Worm (Caenorhabditis elegans) whole organism, young adult: ENCODE measurements around the gene cdf-2.

ENCODE experiments used
- F22D6.2 ChIP-seq: sonication (generic microtip); optimal IDR thresholded peaks from 2 replicates; lab custom pipeline; 2016; ENCODE audit warnings: mild to moderate bottlenecking, missing genetic modification characterization, missing compliant biosample characterization
- K11D2.4 ChIP-seq: fragments of 200-800 bp; sonication (Bioruptor generic); IDR thresholded peaks from 2 replicates; pipeline ENCODE4 v1.3.6; 2022; ENCODE audit warnings: missing genetic modification reagents, missing genetic modification characterization, missing compliant biosample characterization
- K12H6.12 ChIP-seq: fragments of 200-800 bp; sonication (Bioruptor generic); optimal IDR thresholded peaks from 2 replicates; lab custom pipeline; 2018; ENCODE audit warnings: mild to moderate bottlenecking, missing genetic modification characterization, missing compliant biosample characterization
- ZK185.1 ChIP-seq: sonication (generic microtip); optimal IDR thresholded peaks from 2 replicates; lab custom pipeline; 2016; ENCODE audit warnings: mild to moderate bottlenecking, missing genetic modification characterization, missing compliant biosample characterization; ENCODE audit not compliant: poor library complexity, severe bottlenecking
- ama-1 ChIP-seq, 3 experiments: fragments of 150-350 bp in 1 of 3; sonication (generic microtip) in 2 of 3; optimal IDR thresholded peaks; 2 replicates each; lab custom pipeline; 2014 to 2018; ENCODE audit warnings: missing biosample characterization in 2 of 3, missing genetic modification characterization in 2 of 3, missing genetic modification reagents in 2 of 3
- ccch-3 ChIP-seq: fragments of 200-800 bp; sonication (Bioruptor generic); optimal IDR thresholded peaks from 2 replicates; lab custom pipeline; 2018; ENCODE audit warnings: mild to moderate bottlenecking, missing genetic modification characterization, missing compliant biosample characterization
- cebp-1 ChIP-seq, 2 experiments: fragments of 200-800 bp in 1 of 2; sonication (Bioruptor generic) in 1 of 2; sonication (generic microtip) in 1 of 2; IDR thresholded peaks in 1 of 2; optimal IDR thresholded peaks in 1 of 2; 2 replicates each; pipeline versions ENCODE4 v1.3.6 to Lab custom; 2017 to 2022; ENCODE audit warnings: missing compliant biosample characterization in 2 of 2, missing genetic modification characterization in 2 of 2, mild to moderate bottlenecking in 1 of 2, missing genetic modification reagents in 1 of 2, moderate library complexity in 1 of 2
- ceh-27 ChIP-seq: fragments of 200-800 bp; sonication (Bioruptor generic); optimal IDR thresholded peaks from 2 replicates; lab custom pipeline; 2018; ENCODE audit warnings: mild to moderate bottlenecking, missing genetic modification characterization, moderate library complexity, missing compliant biosample characterization
- ceh-40 ChIP-seq: fragments of 200-800 bp; sonication (Bioruptor generic); IDR thresholded peaks from 2 replicates; pipeline ENCODE4 v1.3.6; 2022; ENCODE audit warnings: missing genetic modification characterization, missing compliant biosample characterization
- ceh-58 ChIP-seq: fragments of 200-800 bp; sonication (Bioruptor generic); IDR thresholded peaks from 2 replicates; pipeline ENCODE4 v1.3.6; 2022; ENCODE audit warnings: missing genetic modification characterization, missing compliant biosample characterization
- die-1 ChIP-seq: sonication (generic microtip); optimal IDR thresholded peaks from 2 replicates; lab custom pipeline; 2016; ENCODE audit warnings: missing genotype, mild to moderate bottlenecking, missing genetic modification characterization, missing compliant biosample characterization
- dox-1 ChIP-seq: fragments of 200-800 bp; sonication (Bioruptor generic); IDR thresholded peaks from 2 replicates; pipeline ENCODE4 v1.3.6; 2022; ENCODE audit warnings: missing genetic modification reagents, missing genetic modification characterization, missing compliant biosample characterization
- egrh-3 ChIP-seq: fragments of 200-800 bp; sonication (Bioruptor generic); IDR thresholded peaks from 2 replicates; pipeline ENCODE4 v1.3.6; 2022; ENCODE audit warnings: missing genetic modification reagents, missing genetic modification characterization, missing compliant biosample characterization
- ekl-4 ChIP-seq: fragments of 200-800 bp; sonication (Bioruptor generic); IDR thresholded peaks from 2 replicates; pipeline ENCODE4 v1.3.6; 2022; ENCODE audit warnings: missing genetic modification reagents, missing genetic modification characterization, missing compliant biosample characterization
- ets-4 ChIP-seq: fragments of 200-800 bp; sonication (Bioruptor generic); optimal IDR thresholded peaks from 2 replicates; lab custom pipeline; 2018; ENCODE audit warnings: mild to moderate bottlenecking, missing genetic modification characterization, missing compliant biosample characterization
- hlh-12 ChIP-seq: sonication (generic microtip); optimal IDR thresholded peaks from 2 replicates; lab custom pipeline; 2016; ENCODE audit warnings: missing genetic modification characterization, missing compliant biosample characterization
- hlh-26 ChIP-seq: fragments of 200-800 bp; sonication (Bioruptor generic); conservative IDR thresholded peaks from 2 replicates; pipeline ENCODE4 v1.3.6; 2022; ENCODE audit warnings: missing genetic modification reagents, missing genetic modification characterization, missing compliant biosample characterization
- hmg-1.2 ChIP-seq: fragments of 200-800 bp; sonication (Bioruptor generic); IDR thresholded peaks from 2 replicates; pipeline ENCODE4 v1.3.6; 2022; ENCODE audit warnings: missing genetic modification reagents, missing genetic modification characterization, missing compliant biosample characterization
- lag-1 ChIP-seq: fragments of 200-800 bp; sonication (Bioruptor generic); IDR thresholded peaks from 2 replicates; pipeline ENCODE4 v1.3.6; 2022; ENCODE audit warnings: missing genetic modification reagents, missing genetic modification characterization, missing compliant biosample characterization
- let-526 ChIP-seq: fragments of 200-800 bp; sonication (Bioruptor generic); IDR thresholded peaks from 2 replicates; pipeline ENCODE4 v1.3.6; 2022; ENCODE audit warnings: missing genetic modification reagents, missing genetic modification characterization, missing compliant biosample characterization
- lir-1 ChIP-seq: fragments of 200-800 bp; sonication (Bioruptor generic); conservative IDR thresholded peaks from 2 replicates; pipeline ENCODE4 v1.3.6; 2022; ENCODE audit warnings: missing genetic modification reagents, missing genetic modification characterization, missing compliant biosample characterization
- lsy-27 ChIP-seq: sonication (generic microtip); optimal IDR thresholded peaks from 2 replicates; lab custom pipeline; 2017; ENCODE audit warnings: missing genetic modification characterization, mild to moderate bottlenecking, missing compliant biosample characterization, antibody characterized with exemption, missing genotype, borderline replicate concordance; ENCODE audit not compliant: insufficient read depth
- madf-6 ChIP-seq: fragments of 200-800 bp; sonication (Bioruptor generic); IDR thresholded peaks from 2 replicates; pipeline ENCODE4 v1.3.6; 2022; ENCODE audit warnings: missing genetic modification reagents, missing genetic modification characterization, missing compliant biosample characterization
- mcd-1 ChIP-seq: fragments of 200-800 bp; sonication (Bioruptor generic); IDR thresholded peaks from 2 replicates; pipeline ENCODE4 v1.3.6; 2022; ENCODE audit warnings: missing genetic modification reagents, missing genetic modification characterization, missing compliant biosample characterization
- pha-4 ChIP-seq: fragments of 150-350 bp; sonication (generic microtip); optimal IDR thresholded peaks from 2 replicates; lab custom pipeline; 2014; ENCODE audit warnings: missing biosample characterization, missing genetic modification reagents, missing genetic modification characterization
- tbp1 ChIP-seq: fragments of 200-800 bp; sonication (Bioruptor generic); optimal IDR thresholded peaks from 2 replicates; lab custom pipeline; 2018; ENCODE audit warnings: mild to moderate bottlenecking, missing genetic modification characterization, missing compliant biosample characterization
- unc-130 ChIP-seq: sonication (generic microtip); optimal IDR thresholded peaks from 2 replicates; lab custom pipeline; 2016; ENCODE audit warnings: missing genetic modification reagents, missing genetic modification characterization, missing compliant biosample characterization
- zfh-2 ChIP-seq: fragments of 200-800 bp; sonication (Bioruptor generic); conservative IDR thresholded peaks from 2 replicates; pipeline ENCODE4 v1.3.6; 2022; ENCODE audit warnings: missing genetic modification reagents, missing genetic modification characterization, missing compliant biosample characterization
- ztf-18 ChIP-seq: sonication (generic microtip); optimal IDR thresholded peaks from 2 replicates; lab custom pipeline; 2016; ENCODE audit warnings: missing genotype, mild to moderate bottlenecking, missing genetic modification characterization, missing compliant biosample characterization
- ztf-6 ChIP-seq: fragments of 200-800 bp; sonication (Bioruptor generic); IDR thresholded peaks from 2 replicates; pipeline ENCODE4 v1.3.6; 2022; ENCODE audit warnings: missing genetic modification reagents, missing genetic modification characterization, missing compliant biosample characterization

Gene cdf-2

DNA sequence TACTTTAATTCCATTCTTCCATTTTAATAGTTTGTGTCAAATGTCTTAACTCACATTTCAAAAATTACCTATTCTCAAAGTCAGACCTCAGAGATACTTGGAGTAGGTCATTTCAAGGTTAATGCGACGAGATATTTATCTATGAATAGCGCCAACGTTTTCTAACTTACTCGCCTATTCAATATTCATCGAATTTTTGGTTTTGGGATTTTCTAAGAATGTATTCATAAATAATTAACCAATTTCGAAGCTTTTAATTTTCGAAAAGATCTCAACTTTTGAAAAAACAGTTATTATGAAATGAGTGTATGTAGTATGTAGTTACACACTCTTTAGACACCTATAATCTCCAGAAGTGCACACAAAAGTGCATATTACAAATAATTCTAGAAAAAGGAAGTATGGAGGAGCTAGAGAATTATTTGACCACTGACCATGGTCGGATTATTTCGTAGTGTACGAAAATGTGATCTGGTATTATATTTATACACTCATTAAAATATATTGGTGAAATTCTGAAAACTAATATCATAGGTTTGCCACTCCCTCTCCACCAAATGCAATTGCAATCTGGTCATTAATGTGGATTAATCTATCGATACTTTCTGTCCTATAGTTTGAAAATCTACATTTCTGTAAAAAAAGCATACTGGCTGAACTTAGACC, 45.9 kb upstream of the cdf-2 start:
- TF ChIP-seq ceh-58 (GFP tag; lab: Robert Waterston, UW) (no peak), ztf-18 (no peak), egrh-3 (no peak)
- TF ChIP-seq, all 124 proteins: peak for 0

DNA sequence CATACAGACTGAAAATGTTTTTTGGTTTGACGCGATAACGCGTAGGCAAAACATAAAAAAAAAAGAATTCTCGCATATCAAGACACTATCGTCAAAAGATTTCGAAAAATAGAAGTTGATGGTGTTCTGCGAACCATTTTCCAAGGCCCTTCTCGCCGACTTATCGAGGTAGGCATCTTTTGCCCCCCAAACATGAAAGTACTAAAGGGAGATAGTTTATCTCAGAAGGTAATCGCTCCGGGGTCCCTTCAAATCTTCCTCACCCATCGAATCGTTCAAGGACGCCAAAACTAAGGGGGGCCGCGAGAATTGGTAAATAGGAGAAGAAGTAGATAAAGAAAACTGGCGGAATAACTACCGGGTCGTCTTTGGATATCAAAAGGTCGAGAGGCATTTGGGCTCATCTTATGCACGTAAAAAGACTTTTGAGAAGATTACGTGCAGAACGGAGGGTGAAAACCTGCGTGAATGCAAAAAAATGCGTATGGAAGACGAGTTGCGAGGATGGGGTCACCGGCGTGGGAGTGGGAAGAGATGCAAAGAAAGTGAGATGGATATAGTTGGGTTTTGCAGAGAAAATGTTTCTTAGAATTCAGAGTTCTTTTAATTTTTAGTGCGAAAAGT, 44.8 kb upstream of the cdf-2 start:
- TF ChIP-seq unc-130 (GFP tag; lab: Kevin White, UChicago): no peak
- no peak for TF ChIP-seq cebp-1 (GFP tag; IDR thresholded peaks at IDR 0.05; lab: Robert Waterston, UW)
- TF ChIP-seq cebp-1 (tag; optimal IDR thresholded peaks at IDR 0.05; lab: Kevin White, UChicago): peak; percentile 1

DNA sequence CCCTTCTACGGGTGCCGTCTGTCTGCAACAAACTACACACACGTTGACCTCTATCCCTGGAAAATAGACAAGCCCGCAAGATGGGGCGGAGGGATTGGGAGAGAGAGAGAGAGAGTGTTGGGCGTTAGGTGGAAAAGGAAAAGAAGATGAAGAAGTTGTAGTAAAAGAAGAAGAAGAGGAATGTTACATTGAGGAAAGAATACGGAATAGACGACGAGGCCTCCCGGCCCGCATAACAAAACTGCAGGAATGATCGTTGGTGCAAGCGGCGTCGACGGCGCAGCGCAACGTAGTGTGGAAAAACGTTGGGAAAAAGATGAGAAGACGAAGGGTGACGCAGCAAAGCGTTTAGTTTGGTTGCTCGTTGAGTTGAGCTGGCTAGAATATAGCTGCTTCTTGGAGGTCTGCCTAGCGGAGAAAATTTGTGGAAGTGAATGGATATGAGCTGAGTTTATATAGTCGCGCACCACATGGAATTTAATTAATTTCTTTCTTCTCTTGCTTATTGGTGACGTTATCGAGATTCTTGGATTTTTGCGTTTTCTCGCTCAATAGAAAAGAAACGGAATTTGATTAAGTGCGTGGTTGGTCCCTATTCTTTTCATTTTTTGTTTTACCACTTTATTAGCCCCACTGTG, 43.5 kb upstream of the cdf-2 start:
- TF ChIP-seq lag-1 (GFP tag; lab: Robert Waterston, UW) (no peak), hlh-26 (no peak), tbp1 (GFP tag; lab: Kevin White, UChicago) (no peak), ets-4 (GFP tag; lab: Kevin White, UChicago) (no peak), pha-4 (tag; lab: Kevin White, UChicago) (no peak), ekl-4 (no peak), ama-1 (optimal IDR thresholded peaks at IDR 0.05; lab: Kevin White, UChicago) (no peak), ama-1 (GFP tag; optimal IDR thresholded peaks at IDR 0.05; lab: Kevin White, UChicago) (no peak), ZK185.1 (tag; lab: Kevin White, UChicago) (no peak), lir-1 (GFP tag; lab: Robert Waterston, UW) (no peak), egrh-3 (peak; percentile 13; the same call in 1 of the 2 replicates), hmg-1.2 (GFP tag; lab: Robert Waterston, UW) (peak; percentile 34; the same call in 1 of the 2 replicates), zfh-2 (GFP tag; lab: Robert Waterston, UW) (peak; percentile 76), K11D2.4 (GFP tag; lab: Robert Waterston, UW) (0 out of 2 replicates have a peak, but pooled peaks have one; percentile 19), mcd-1 (GFP tag; lab: Robert Waterston, UW) (peak; percentile 30), hlh-12 (no peak), lsy-27 (tag; lab: Kevin White, UChicago) (no peak), let-526 (no peak), cebp-1 (GFP tag; IDR thresholded peaks at IDR 0.05; lab: Robert Waterston, UW) (no peak), cebp-1 (tag; optimal IDR thresholded peaks at IDR 0.05; lab: Kevin White, UChicago) (peak; percentile 32), madf-6 (GFP tag; lab: Robert Waterston, UW) (no peak), ccch-3 (GFP tag; lab: Kevin White, UChicago) (no peak), die-1 (tag; lab: Kevin White, UChicago) (no peak), dox-1 (GFP tag; lab: Robert Waterston, UW) (peak; percentile 25; the same call in 1 of the 2 replicates), K12H6.12 (tag; lab: Kevin White, UChicago) (peak; percentile 28), F22D6.2 (tag; lab: Kevin White, UChicago) (no peak), ceh-27 (GFP tag; lab: Kevin White, UChicago) (peak; percentile 30), ceh-40 (GFP tag; lab: Robert Waterston, UW) (no peak), ztf-6 (GFP tag; lab: Robert Waterston, UW) (no peak)
- TF ChIP-seq, all 124 proteins: peak for 9
